Worm (Caenorhabditis elegans) whole organism, L4/young adult: Measurements from ENCODE around the gene dyc-1.

Source experiments
- W03F9.2 ChIP-seq: fragments of 150-350 bp; optimal IDR thresholded peaks from 2 replicates; lab custom pipeline; 2014; ENCODE audit warnings: missing biosample characterization, missing genetic modification characterization
- dao-5 ChIP-seq: sonication (generic microtip); optimal IDR thresholded peaks from 2 replicates; lab custom pipeline; 2016; ENCODE audit warnings: missing genotype, missing genetic modification characterization, moderate library complexity, missing compliant biosample characterization
- him-1 ChIP-seq: sonication (generic microtip); optimal IDR thresholded peaks from 2 replicates; lab custom pipeline; 2016; ENCODE audit warnings: missing genotype, missing genetic modification reagents, missing genetic modification characterization, missing compliant biosample characterization

DNA sequence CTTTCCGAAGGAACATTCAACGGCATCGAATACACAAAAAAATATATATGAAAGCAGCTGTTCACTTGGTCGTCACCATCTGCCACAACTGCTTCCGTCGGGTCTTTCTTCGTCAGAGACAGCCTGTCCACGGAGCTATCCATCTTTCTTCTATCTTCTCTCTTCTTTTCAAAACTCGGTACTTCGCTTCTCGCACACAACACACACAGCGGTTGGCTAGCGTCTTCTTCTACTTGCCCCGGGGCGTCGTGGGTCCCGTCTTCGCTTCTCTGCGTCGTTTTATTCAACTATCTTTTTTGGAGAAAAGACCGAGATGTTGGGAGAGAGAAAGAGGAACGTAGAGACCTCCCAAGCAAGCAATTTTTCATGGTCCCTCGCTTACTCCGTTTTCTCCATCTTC is 32.6 kb upstream of the dyc-1 start:
- TF ChIP-seq him-1 (tag; lab: Kevin White, UChicago) (peak; percentile 82), W03F9.2 (tag; lab: Kevin White, UChicago) (no peak), dao-5 (tag; lab: Kevin White, UChicago) (no peak)
